Fruit fly (Drosophila melanogaster) whole organism, embryonic: ENCODE results near the gene CG14720.

ENCODE experiments used
- ATbp ChIP-seq: fragments of 200-800 bp; sonication (Bioruptor generic); optimal IDR thresholded peaks from 2 replicates; lab custom pipeline; 2017; ENCODE audit warnings: missing biosample characterization, mild to moderate bottlenecking, missing genetic modification characterization, missing genetic modification reagents
- B-H1 ChIP-seq: fragments of 200-800 bp; sonication (Bioruptor generic); IDR thresholded peaks from 3 replicates; pipeline ENCODE4 v1.3.6; 2022; ENCODE audit warnings: missing biosample characterization, missing genetic modification characterization
- Bgb ChIP-seq: fragments of 200-800 bp; sonication (Bioruptor generic); IDR thresholded peaks from 2 replicates; pipeline ENCODE4 v1.3.6; 2022; ENCODE audit warnings: missing biosample characterization, missing genetic modification characterization; ENCODE audit not compliant: partially characterized antibody
- CG12071 ChIP-seq: fragments of 200-800 bp; sonication (Bioruptor generic); optimal IDR thresholded peaks from 3 replicates; lab custom pipeline; 2018; ENCODE audit warnings: missing biosample characterization, mild to moderate bottlenecking, missing genetic modification characterization
- CG14014 ChIP-seq: fragments of 200-800 bp; sonication (Bioruptor generic); IDR thresholded peaks from 2 replicates; pipeline ENCODE4 v1.3.6; 2022; ENCODE audit warnings: missing biosample characterization, missing genetic modification characterization
- CG15479 ChIP-seq: fragments of 200-800 bp; sonication (Bioruptor generic); optimal IDR thresholded peaks from 3 replicates; lab custom pipeline; 2019; ENCODE audit warnings: missing biosample characterization, mild to moderate bottlenecking, missing genetic modification characterization, moderate library complexity
- CG16815 ChIP-seq: fragments of 200-800 bp; sonication (Bioruptor generic); optimal IDR thresholded peaks from 3 replicates; lab custom pipeline; 2017; ENCODE audit warnings: missing biosample characterization, mild to moderate bottlenecking, missing genetic modification characterization
- CG30431 ChIP-seq: fragments of 200-800 bp; sonication (Bioruptor generic); optimal IDR thresholded peaks from 2 replicates; lab custom pipeline; 2017; ENCODE audit warnings: missing biosample characterization, missing genetic modification characterization
- CG33213 ChIP-seq: fragments of 200-800 bp; sonication (Bioruptor generic); optimal IDR thresholded peaks from 3 replicates; lab custom pipeline; 2016; ENCODE audit warnings: missing biosample characterization, missing genetic modification characterization
- CG34422 ChIP-seq: fragments of 200-800 bp; sonication (Bioruptor generic); IDR thresholded peaks from 3 replicates; pipeline ENCODE4 v1.3.6; 2022; ENCODE audit warnings: missing biosample characterization, missing genetic modification characterization
- CG4617 ChIP-seq: fragments of 200-800 bp; sonication (Bioruptor generic); optimal IDR thresholded peaks from 3 replicates; lab custom pipeline; 2016; ENCODE audit warnings: missing biosample characterization, missing genetic modification characterization, borderline replicate concordance
- CG4730 ChIP-seq: fragments of 200-800 bp; sonication (Bioruptor generic); IDR thresholded peaks from 2 replicates; pipeline ENCODE4 v1.3.6; 2022; ENCODE audit warnings: missing biosample characterization, missing genetic modification characterization
- CG6254 ChIP-seq: fragments of 200-800 bp; sonication (Bioruptor generic); optimal IDR thresholded peaks from 3 replicates; lab custom pipeline; 2017; ENCODE audit warnings: mild to moderate bottlenecking, missing biosample characterization, missing genetic modification reagents, missing genetic modification characterization
- CG7745 ChIP-seq: fragments of 200-800 bp; sonication (Bioruptor generic); optimal IDR thresholded peaks from 2 replicates; lab custom pipeline; 2018; ENCODE audit warnings: missing biosample characterization, mild to moderate bottlenecking, missing genetic modification characterization, moderate library complexity
- CG8089 ChIP-seq: fragments of 200-800 bp; sonication (Bioruptor generic); optimal IDR thresholded peaks from 3 replicates; lab custom pipeline; 2016; ENCODE audit warnings: missing biosample characterization, missing genetic modification characterization
- CG8388 ChIP-seq: fragments of 200-800 bp; sonication (Bioruptor generic); optimal IDR thresholded peaks from 2 replicates; lab custom pipeline; 2019; ENCODE audit warnings: missing biosample characterization, mild to moderate bottlenecking, missing genetic modification characterization, moderate library complexity
- CG8478 ChIP-seq: fragments of >200 bp; optimal IDR thresholded peaks from 2 replicates; lab custom pipeline; 2018
- CG8944 ChIP-seq: fragments of 200-800 bp; sonication (Bioruptor generic); optimal IDR thresholded peaks from 3 replicates; lab custom pipeline; 2016; ENCODE audit warnings: missing biosample characterization, missing genetic modification characterization
- CG9609 ChIP-seq: fragments of 200-800 bp; sonication (Bioruptor generic); optimal IDR thresholded peaks from 3 replicates; lab custom pipeline; 2016; ENCODE audit warnings: missing biosample characterization, missing genetic modification characterization
- CG9727 ChIP-seq: fragments of 200-800 bp; sonication (Bioruptor generic); optimal IDR thresholded peaks from 3 replicates; lab custom pipeline; 2017; ENCODE audit warnings: missing biosample characterization, mild to moderate bottlenecking, missing genetic modification characterization
- Camta ChIP-seq: fragments of 200-800 bp; sonication (Bioruptor generic); optimal IDR thresholded peaks from 2 replicates; lab custom pipeline; 2016; ENCODE audit warnings: missing biosample characterization, missing genetic modification characterization
- Dfd ChIP-seq, 2 experiments: fragments of >200 bp; optimal IDR thresholded peaks; 2 replicates each; lab custom pipeline; 2017; ENCODE audit warnings: missing biosample characterization in 2 of 2, missing genetic modification characterization in 2 of 2
- E2f1 ChIP-seq: fragments of 200-800 bp; sonication (Bioruptor generic); IDR thresholded peaks from 2 replicates; pipeline ENCODE4 v1.3.6; 2022; ENCODE audit warnings: missing biosample characterization, missing genetic modification characterization
- GATAe ChIP-seq: fragments of 200-800 bp; sonication (Bioruptor generic); conservative IDR thresholded peaks from 2 replicates; pipeline ENCODE4 v1.3.6; 2022; ENCODE audit warnings: missing biosample characterization, missing genetic modification characterization
- HHEX ChIP-seq: fragments of 200-800 bp; sonication (Bioruptor generic); optimal IDR thresholded peaks from 3 replicates; lab custom pipeline; 2017; ENCODE audit warnings: missing biosample characterization, mild to moderate bottlenecking, missing genetic modification characterization, missing genetic modification reagents
- HmgD ChIP-seq: fragments of 200-800 bp; sonication (Bioruptor generic); optimal IDR thresholded peaks from 3 replicates; lab custom pipeline; 2016; ENCODE audit warnings: missing biosample characterization, missing genetic modification characterization
- Oli ChIP-seq: fragments of 200-800 bp; sonication (Bioruptor generic); optimal IDR thresholded peaks from 2 replicates; lab custom pipeline; 2018; ENCODE audit warnings: missing biosample characterization, mild to moderate bottlenecking, missing genetic modification characterization, moderate library complexity
- Pdp1 ChIP-seq, 2 experiments: fragments of 200-800 bp; sonication (Bioruptor generic); optimal IDR thresholded peaks; 3 replicates each; lab custom pipeline; 2016; ENCODE audit warnings: missing biosample characterization in 2 of 2, missing genetic modification characterization in 2 of 2, mild to moderate bottlenecking in 1 of 2, moderate library complexity in 1 of 2
- Stat92E ChIP-seq, 3 experiments: fragments of >200 bp in 2 of 3; fragments of 200-800 bp in 1 of 3; sonication (Bioruptor generic) in 1 of 3; optimal IDR thresholded peaks; 2 replicates each; lab custom pipeline; 2017 to 2019; ENCODE audit warnings: missing biosample characterization in 3 of 3, missing genetic modification characterization in 3 of 3, mild to moderate bottlenecking in 1 of 3, moderate library complexity in 1 of 3
- Taf1 ChIP-seq: fragments of 200-800 bp; sonication (Bioruptor generic); IDR thresholded peaks from 2 replicates; pipeline ENCODE4 v1.3.6; 2022; ENCODE audit warnings: missing biosample characterization, missing genetic modification characterization
- Xbp1 ChIP-seq: fragments of 200-800 bp; sonication (Bioruptor generic); optimal IDR thresholded peaks from 3 replicates; lab custom pipeline; 2016; ENCODE audit warnings: missing biosample characterization, mild to moderate bottlenecking, missing genetic modification characterization
- Xrp1 ChIP-seq: fragments of 200-800 bp; sonication (Bioruptor generic); IDR thresholded peaks from 2 replicates; pipeline ENCODE4 v1.3.6; 2022; ENCODE audit warnings: missing biosample characterization, missing genetic modification characterization
- ash1 ChIP-seq: fragments of 200-800 bp; sonication (Bioruptor generic); optimal IDR thresholded peaks from 2 replicates; lab custom pipeline; 2018; ENCODE audit warnings: missing biosample characterization, mild to moderate bottlenecking, missing genetic modification characterization
- chif ChIP-seq, 2 experiments: fragments of 200-800 bp; sonication (Bioruptor generic); optimal IDR thresholded peaks; 3 replicates each; lab custom pipeline; 2016; ENCODE audit warnings: missing biosample characterization in 2 of 2, missing genetic modification characterization in 2 of 2
- crol ChIP-seq: fragments of 200-800 bp; sonication (Bioruptor generic); IDR thresholded peaks from 2 replicates; pipeline ENCODE4 v1.3.6; 2022; ENCODE audit warnings: missing biosample characterization, missing genetic modification characterization
- dan ChIP-seq: fragments of 200-800 bp; sonication (Bioruptor generic); IDR thresholded peaks from 2 replicates; pipeline ENCODE4 v1.3.6; 2022; ENCODE audit warnings: missing biosample characterization, missing genetic modification characterization
- disco-r ChIP-seq: fragments of 200-800 bp; sonication (Bioruptor generic); optimal IDR thresholded peaks from 2 replicates; lab custom pipeline; 2016; ENCODE audit warnings: missing biosample characterization, missing genetic modification characterization
- ems ChIP-seq: fragments of 200-800 bp; sonication (Bioruptor generic); optimal IDR thresholded peaks from 3 replicates; lab custom pipeline; 2016; ENCODE audit warnings: missing biosample characterization, missing genetic modification characterization
- en ChIP-seq: fragments of 200-800 bp; sonication (Bioruptor generic); optimal IDR thresholded peaks from 2 replicates; lab custom pipeline; 2016; ENCODE audit warnings: missing biosample characterization, missing genetic modification characterization
- fru ChIP-seq: fragments of >200 bp; optimal IDR thresholded peaks from 2 replicates; lab custom pipeline; 2017
- gro ChIP-seq: fragments of 200-800 bp; sonication (Bioruptor generic); optimal IDR thresholded peaks from 2 replicates; lab custom pipeline; 2016; ENCODE audit warnings: missing biosample characterization, missing genetic modification characterization
- ham ChIP-seq: fragments of 200-800 bp; sonication (Bioruptor generic); IDR thresholded peaks from 2 replicates; pipeline ENCODE4 v1.3.6; 2022; ENCODE audit warnings: missing biosample characterization, missing genetic modification characterization
- hth ChIP-seq: fragments of >200 bp; optimal IDR thresholded peaks from 2 replicates; lab custom pipeline; 2017; ENCODE audit warnings: inconsistent platforms
- insv ChIP-seq, 2 experiments: fragments of 200-800 bp; sonication (Bioruptor generic); optimal IDR thresholded peaks; 3 replicates each; lab custom pipeline; 2016 to 2018; ENCODE audit warnings: missing biosample characterization in 2 of 2, missing genetic modification characterization in 2 of 2
- lola ChIP-seq, 3 experiments: fragments of >200 bp in 2 of 3; fragments of 200-800 bp in 1 of 3; sonication (Bioruptor generic) in 1 of 3; optimal IDR thresholded peaks; 2 replicates each; lab custom pipeline; 2017 to 2019; ENCODE audit warnings: missing biosample characterization in 3 of 3, missing genetic modification characterization in 3 of 3, mild to moderate bottlenecking in 1 of 3, moderate library complexity in 1 of 3
- nom ChIP-seq: fragments of 200-800 bp; sonication (Bioruptor generic); optimal IDR thresholded peaks from 2 replicates; lab custom pipeline; 2017; ENCODE audit warnings: missing biosample characterization, missing genetic modification characterization, mild to moderate bottlenecking, moderate library complexity, missing genetic modification reagents
- pb ChIP-seq: fragments of 200-800 bp; sonication (Bioruptor generic); optimal IDR thresholded peaks from 3 replicates; lab custom pipeline; 2016; ENCODE audit warnings: missing biosample characterization, missing genetic modification characterization
- prd ChIP-seq, 3 experiments: fragments of >200 bp in 2 of 3; fragments of 200-800 bp in 1 of 3; sonication (Bioruptor generic) in 1 of 3; optimal IDR thresholded peaks in 2 of 3; IDR thresholded peaks in 1 of 3; 2 replicates in 2 of 3; 3 replicates in 1 of 3; pipeline versions ENCODE4 v1.3.6 to Lab custom; 2017 to 2022; ENCODE audit warnings: missing biosample characterization in 1 of 3, missing genetic modification characterization in 1 of 3
- row ChIP-seq: fragments of 200-800 bp; sonication (Bioruptor generic); IDR thresholded peaks from 3 replicates; pipeline ENCODE4 v1.3.6; 2022; ENCODE audit warnings: missing biosample characterization, missing genetic modification characterization
- sens ChIP-seq: fragments of 200-800 bp; sonication (Bioruptor generic); peaks from one replicate; lab custom pipeline; 2016; ENCODE audit warnings: missing biosample characterization, missing genetic modification characterization
- sr ChIP-seq: fragments of 200-800 bp; sonication (Bioruptor generic); IDR thresholded peaks from 3 replicates; pipeline ENCODE4 v1.3.6; 2022; ENCODE audit warnings: missing biosample characterization, missing genetic modification characterization

Gene CG14720

dm6 chr3R:11661712-11662111 is 49.8 kb upstream of the CG14720 start (continued):
- TF ChIP-seq ash1 (GFP tag; lab: Kevin White, UChicago) (no peak), row (GFP tag; lab: Robert Waterston, UW) (peak; percentile 64), sr (GFP tag; lab: Robert Waterston, UW) (0 out of 3 replicates have a peak, but pooled peaks have one; percentile 4), Bgb (GFP tag; lab: Robert Waterston, UW) (no peak), Xbp1 (GFP tag; lab: Kevin White, UChicago) (peak; percentile 27), CG9727 (peak; percentile 8), CG14014 (peak; percentile 15; the same call in 1 of the 2 replicates), CG9609 (GFP tag; lab: Kevin White, UChicago) (no peak), GATAe (GFP tag; lab: Robert Waterston, UW) (no peak), Dfd (GFP tag; optimal IDR thresholded peaks at IDR 0.05; lab: Kevin White, UChicago) (no peak), ems (GFP tag; lab: Kevin White, UChicago) (peak; percentile 4), Xrp1 (GFP tag; lab: Robert Waterston, UW) (peak; percentile 32; the same call in 1 of the 2 replicates), CG4617 (GFP tag; lab: Kevin White, UChicago) (no peak), CG8944 (GFP tag; lab: Kevin White, UChicago) (no peak), hth (lab: Kevin White, UChicago) (no peak), ATbp (peak; percentile 48), CG33213 (GFP tag; lab: Kevin White, UChicago) (no peak), lola (GFP tag; optimal IDR thresholded peaks at IDR 0.05; lab: Kevin White, UChicago) (no peak), CG12071 (GFP tag; lab: Kevin White, UChicago) (peak; percentile 54), en (GFP tag; lab: Kevin White, UChicago) (no peak), insv (GFP tag; optimal IDR thresholded peaks at IDR 0.05; lab: Kevin White, UChicago) (no peak), CG6254 (GFP tag; lab: Kevin White, UChicago) (peak; percentile 8), CG7745 (no peak), chif (GFP tag; optimal IDR thresholded peaks at IDR 0.05; lab: Kevin White, UChicago) (peak in 1 of 2 experiments; percentile 21), ham (no peak), Oli (tag; lab: Kevin White, UChicago) (peak; percentile 71), B-H1 (no peak; the same call in 2 of the 3 replicates), E2f1 (GFP tag; lab: Robert Waterston, UW) (peak; percentile 23; the same call in 1 of the 2 replicates), Taf1 (GFP tag; lab: Robert Waterston, UW) (no peak), CG8478 (lab: Kevin White, UChicago) (no peak), Pdp1 (GFP tag; optimal IDR thresholded peaks at IDR 0.05; lab: Kevin White, UChicago) (no peak), Camta (GFP tag; lab: Kevin White, UChicago) (no peak), CG4730 (no peak; the same call in 1 of the 2 replicates), HmgD (GFP tag; lab: Kevin White, UChicago) (no peak), CG8388 (GFP tag; lab: Kevin White, UChicago) (no peak), sens (GFP tag; lab: Kevin White, UChicago) (peak; percentile 79), crol (GFP tag; lab: Robert Waterston, UW) (peak; percentile 35), disco-r (GFP tag; lab: Kevin White, UChicago) (no peak), nom (GFP tag; lab: Kevin White, UChicago) (no peak), Stat92E (GFP tag; optimal IDR thresholded peaks at IDR 0.05; lab: Kevin White, UChicago) (no peak), CG8089 (no peak), prd (optimal IDR thresholded peaks at IDR 0.05; lab: Kevin White, UChicago) (no peak), prd (GFP tag; IDR thresholded peaks at IDR 0.05; lab: Robert Waterston, UW) (peak; percentile 44; the same call in 2 of the 3 replicates), CG16815 (GFP tag; lab: Kevin White, UChicago) (no peak), CG30431 (GFP tag; lab: Kevin White, UChicago) (no peak), gro (no peak), fru (lab: Kevin White, UChicago) (no peak), CG15479 (GFP tag; lab: Kevin White, UChicago) (no peak), CG34422 (GFP tag; lab: Robert Waterston, UW) (no peak), pb (GFP tag; lab: Kevin White, UChicago) (no peak), dan (GFP tag; lab: Robert Waterston, UW) (no peak), HHEX (GFP tag; lab: Kevin White, UChicago) (peak; percentile 38)
